Worm (Caenorhabditis elegans): ENCODE measurements around the gene nca-2.

Gene nca-2

DNA sequence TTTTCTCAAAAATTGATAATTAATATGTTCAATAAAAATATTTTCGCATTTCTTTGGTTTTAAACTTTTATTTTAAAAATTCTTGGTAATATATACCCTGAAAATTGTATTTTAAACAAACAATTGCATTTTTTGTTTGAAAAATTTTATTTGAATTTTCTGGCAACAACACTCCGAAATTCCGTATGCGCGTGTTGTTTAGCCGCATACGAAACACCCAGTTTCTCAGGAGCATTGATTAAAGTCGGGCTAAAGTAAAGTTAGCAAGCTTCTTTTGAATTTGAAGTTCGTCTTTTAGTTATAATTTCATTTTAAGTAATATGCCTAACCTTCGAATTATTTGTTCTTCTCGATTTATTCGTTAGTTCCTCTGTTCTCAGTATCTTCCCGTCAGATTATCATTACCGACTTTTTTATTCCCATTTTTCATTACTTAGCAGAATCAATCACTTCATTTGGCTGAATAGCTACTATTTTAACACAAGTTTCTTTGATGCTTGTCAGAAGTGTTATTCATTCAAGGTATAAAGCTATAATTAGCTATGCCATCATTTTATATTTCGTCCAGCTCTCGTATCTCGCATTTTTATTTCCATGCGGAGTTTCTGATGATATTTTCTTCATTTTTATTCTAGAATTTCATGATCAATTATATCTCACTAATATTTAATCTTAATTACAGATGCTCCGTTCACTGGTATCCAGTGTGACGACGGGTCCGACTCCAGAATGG, 30.3 kb upstream of the nca-2 start, which contains the start of gene mrps-18C:
mrps-18C (plus strand) TSS at position 683 of the 733 bp plus-strand sequence.
- TF ChIP-seq tra-4 (tag; optimal IDR thresholded peaks at IDR 0.05) (no peak), hnd-1 (tag; optimal IDR thresholded peaks at IDR 0.05) (no peak), ets-7 (tag; optimal IDR thresholded peaks at IDR 0.05) (no peak), hmbx-1 (tag; optimal IDR thresholded peaks at IDR 0.05) (no peak), flt-1 (GFP tag; IDR thresholded peaks at IDR 0.05) (no peak), pes-1 (GFP tag; IDR thresholded peaks at IDR 0.05) (no peak), sea-1 (GFP tag; conservative IDR thresholded peaks at IDR 0.05) (no peak), aly-1 (tag; optimal IDR thresholded peaks at IDR 0.05) (no peak), tbx-37 (GFP tag; conservative IDR thresholded peaks at IDR 0.05) (no peak), F13C5.2 (tag; optimal IDR thresholded peaks at IDR 0.05) (no peak), ama-1 (optimal IDR thresholded peaks at IDR 0.05) (no peak), B0310.2 (tag; optimal IDR thresholded peaks at IDR 0.05) (no peak), ceh-36 (tag; optimal IDR thresholded peaks at IDR 0.05) (no peak), ceh-13 (GFP tag; optimal IDR thresholded peaks at IDR 0.05) (no peak), tbx-11 (GFP tag; IDR thresholded peaks at IDR 0.05) (no peak), scrt-1 (GFP tag; IDR thresholded peaks at IDR 0.05) (no peak), hmg-4 (GFP tag; optimal IDR thresholded peaks at IDR 0.05) (no peak)

DNA sequence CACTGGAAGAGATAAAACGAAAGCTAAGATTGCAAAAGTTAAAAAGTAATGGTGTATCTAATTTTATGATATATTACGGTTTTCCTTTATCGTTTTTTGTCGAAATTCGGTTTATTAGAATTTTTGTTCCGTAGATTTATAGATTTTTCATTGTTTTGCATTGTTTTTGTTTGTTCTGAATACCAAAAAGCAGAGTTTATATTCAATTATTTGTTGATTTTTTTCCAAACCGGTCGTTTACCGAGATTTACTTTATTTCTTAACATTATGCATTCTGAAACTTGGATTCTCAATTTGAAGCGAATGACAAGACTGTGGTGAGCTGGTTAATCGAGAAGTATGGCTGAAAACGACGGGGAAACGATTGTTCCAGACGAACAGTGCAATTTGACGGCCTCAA, 28.3 kb upstream of the nca-2 start, which contains the start of gene fsn-1:
fsn-1 (plus strand) TSS at position 301 of the 400 bp plus-strand sequence.
- TF ChIP-seq tbx-37 (GFP tag; conservative IDR thresholded peaks at IDR 0.05) (no peak), B0310.2 (tag; optimal IDR thresholded peaks at IDR 0.05) (no peak), tbx-11 (GFP tag; IDR thresholded peaks at IDR 0.05) (no peak), scrt-1 (GFP tag; IDR thresholded peaks at IDR 0.05) (no peak), hnd-1 (tag; optimal IDR thresholded peaks at IDR 0.05) (no peak), sea-1 (GFP tag; conservative IDR thresholded peaks at IDR 0.05) (no peak), pes-1 (GFP tag; IDR thresholded peaks at IDR 0.05) (no peak), flt-1 (GFP tag; IDR thresholded peaks at IDR 0.05) (no peak), hmbx-1 (tag; optimal IDR thresholded peaks at IDR 0.05) (no peak)

DNA sequence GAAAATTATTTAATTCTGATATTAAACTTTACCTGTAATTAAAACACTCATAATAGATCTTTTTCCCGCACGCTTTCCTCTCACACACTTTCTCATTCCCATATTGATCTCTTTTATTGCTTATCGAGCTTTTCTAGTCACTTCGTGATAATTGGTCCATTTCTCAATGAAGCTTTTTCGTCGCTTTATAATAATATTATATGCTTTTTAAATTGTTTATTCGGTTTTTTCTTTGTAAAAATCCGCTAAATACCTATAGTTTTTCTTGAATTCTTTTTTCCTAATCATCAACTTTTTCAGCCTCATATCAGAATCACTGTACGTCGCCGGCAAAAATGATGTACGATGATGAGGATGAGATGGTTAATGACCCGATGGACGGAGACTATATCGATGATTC, 26.1 kb upstream of the nca-2 start, which contains the start of gene rpb-2:
rpb-2 (plus strand) TSS at position 301 of the 400 bp plus-strand sequence.
- TF ChIP-seq ceh-36 (tag; optimal IDR thresholded peaks at IDR 0.05) (no peak), F13C5.2 (tag; optimal IDR thresholded peaks at IDR 0.05) (no peak), tra-4 (tag; optimal IDR thresholded peaks at IDR 0.05) (no peak), flt-1 (GFP tag; IDR thresholded peaks at IDR 0.05) (no peak), ama-1 (optimal IDR thresholded peaks at IDR 0.05) (no peak)

DNA sequence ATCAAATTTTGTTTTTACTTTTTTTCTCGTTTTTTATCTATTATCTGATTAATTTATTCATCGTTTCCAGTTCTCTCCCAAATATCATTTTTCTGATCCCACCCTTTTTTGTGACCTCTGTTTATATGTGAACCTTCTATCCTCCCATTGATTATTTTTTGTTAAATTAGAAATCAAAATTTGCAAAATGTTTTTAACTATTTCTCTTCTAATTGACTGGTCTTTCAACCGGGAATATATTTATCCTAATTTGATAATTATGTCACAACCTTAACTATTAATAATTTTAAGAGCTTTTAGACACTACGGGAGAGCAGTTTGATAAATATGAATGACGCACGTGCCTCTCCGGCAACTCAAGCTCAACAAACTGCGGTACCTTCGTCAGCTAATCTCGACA, 21.2 kb upstream of the nca-2 start, which contains the start of gene ntl-9:
ntl-9 (plus strand) TSS at position 301 of the 400 bp plus-strand sequence.
- no peak for TF ChIP-seq ceh-13 (GFP tag; optimal IDR thresholded peaks at IDR 0.05)
- no peak for TF ChIP-seq F13C5.2 (tag; optimal IDR thresholded peaks at IDR 0.05)
- TF ChIP-seq ceh-36 (tag; optimal IDR thresholded peaks at IDR 0.05) = no peak
- TF ChIP-seq sea-1 (GFP tag; conservative IDR thresholded peaks at IDR 0.05) = no peak
- no peak for TF ChIP-seq hmg-4 (GFP tag; optimal IDR thresholded peaks at IDR 0.05)
- TF ChIP-seq tbx-37 (GFP tag; conservative IDR thresholded peaks at IDR 0.05) = no peak
- TF ChIP-seq aly-1 (tag; optimal IDR thresholded peaks at IDR 0.05) = no peak
- no peak for TF ChIP-seq pes-1 (GFP tag; IDR thresholded peaks at IDR 0.05)
- TF ChIP-seq hnd-1 (tag; optimal IDR thresholded peaks at IDR 0.05) = no peak

DNA sequence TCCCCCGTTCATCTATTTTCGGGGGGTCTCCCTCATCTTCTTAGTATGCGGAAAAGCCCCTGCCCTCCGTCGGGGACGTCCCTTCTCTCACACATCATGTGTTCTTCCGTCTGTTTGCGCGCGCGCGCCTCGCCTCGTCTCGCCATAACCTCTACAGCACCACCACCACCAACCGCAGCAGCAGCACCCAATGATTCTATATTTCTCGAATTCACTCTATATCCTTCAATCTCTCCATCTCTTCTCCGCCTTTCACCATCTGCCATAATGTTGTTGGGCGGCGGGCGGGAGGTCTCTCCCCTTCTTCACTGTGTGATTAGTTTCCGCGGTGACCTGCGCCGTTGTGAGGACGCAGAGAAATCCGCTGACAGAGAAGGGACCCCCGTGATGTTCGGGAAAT, 18.0 kb upstream of the nca-2 start:
- TF ChIP-seq flt-1 (GFP tag; IDR thresholded peaks at IDR 0.05) (no peak; the same call in 1 of the 2 replicates), ama-1 (optimal IDR thresholded peaks at IDR 0.05) (no peak), hnd-1 (tag; optimal IDR thresholded peaks at IDR 0.05) (peak; percentile 12), ceh-36 (tag; optimal IDR thresholded peaks at IDR 0.05) (peak; percentile 40), hmg-4 (GFP tag; optimal IDR thresholded peaks at IDR 0.05) (peak; percentile 79), pes-1 (GFP tag; IDR thresholded peaks at IDR 0.05) (peak; percentile 42; the same call in 1 of the 2 replicates), tbx-11 (GFP tag; IDR thresholded peaks at IDR 0.05) (no peak), scrt-1 (GFP tag; IDR thresholded peaks at IDR 0.05) (0 out of 2 replicates have a peak, but pooled peaks have one; percentile 63), aly-1 (tag; optimal IDR thresholded peaks at IDR 0.05) (peak; percentile 7), tra-4 (tag; optimal IDR thresholded peaks at IDR 0.05) (no peak), ceh-13 (GFP tag; optimal IDR thresholded peaks at IDR 0.05) (no peak), ets-7 (tag; optimal IDR thresholded peaks at IDR 0.05) (peak; percentile 54), hmbx-1 (tag; optimal IDR thresholded peaks at IDR 0.05) (no peak), tbx-37 (GFP tag; conservative IDR thresholded peaks at IDR 0.05) (no peak; the same call in 1 of the 2 replicates), F13C5.2 (tag; optimal IDR thresholded peaks at IDR 0.05) (peak; percentile 58), sea-1 (GFP tag; conservative IDR thresholded peaks at IDR 0.05) (no peak), B0310.2 (tag; optimal IDR thresholded peaks at IDR 0.05) (peak; percentile 10)

- TF ChIP-seq tbx-11 (GFP tag; IDR thresholded peaks at IDR 0.05) = no peak
- peak; percentile 71 for TF ChIP-seq hmg-4 (GFP tag; optimal IDR thresholded peaks at IDR 0.05)
- TF ChIP-seq aly-1 (tag; optimal IDR thresholded peaks at IDR 0.05) = peak; percentile 57
- no peak for TF ChIP-seq ceh-13 (GFP tag; optimal IDR thresholded peaks at IDR 0.05)
- no peak for TF ChIP-seq ama-1 (optimal IDR thresholded peaks at IDR 0.05)
- peak; percentile 21 for TF ChIP-seq B0310.2 (tag; optimal IDR thresholded peaks at IDR 0.05)
- 0 out of 2 replicates have a peak, but pooled peaks have one; percentile 25 for TF ChIP-seq sea-1 (GFP tag; conservative IDR thresholded peaks at IDR 0.05)
- TF ChIP-seq F13C5.2 (tag; optimal IDR thresholded peaks at IDR 0.05) = peak; percentile 28
- TF ChIP-seq flt-1 (GFP tag; IDR thresholded peaks at IDR 0.05) = 0 out of 2 replicates have a peak, but pooled peaks have one; percentile 6
These were observed 16.7 kb upstream of the nca-2 start for ce11 chrIII:4948631-4949030.

- TF ChIP-seq scrt-1 (GFP tag; IDR thresholded peaks at IDR 0.05) (no peak), hmg-4 (GFP tag; optimal IDR thresholded peaks at IDR 0.05) (no peak), flt-1 (GFP tag; IDR thresholded peaks at IDR 0.05) (no peak), hmbx-1 (tag; optimal IDR thresholded peaks at IDR 0.05) (no peak), tra-4 (tag; optimal IDR thresholded peaks at IDR 0.05) (no peak), ets-7 (tag; optimal IDR thresholded peaks at IDR 0.05) (no peak), tbx-11 (GFP tag; IDR thresholded peaks at IDR 0.05) (no peak), F13C5.2 (tag; optimal IDR thresholded peaks at IDR 0.05) (no peak), aly-1 (tag; optimal IDR thresholded peaks at IDR 0.05) (no peak), B0310.2 (tag; optimal IDR thresholded peaks at IDR 0.05) (no peak), tbx-37 (GFP tag; conservative IDR thresholded peaks at IDR 0.05) (no peak), pes-1 (GFP tag; IDR thresholded peaks at IDR 0.05) (no peak), ceh-13 (GFP tag; optimal IDR thresholded peaks at IDR 0.05) (no peak), ceh-36 (tag; optimal IDR thresholded peaks at IDR 0.05) (no peak), ama-1 (optimal IDR thresholded peaks at IDR 0.05) (no peak), hnd-1 (tag; optimal IDR thresholded peaks at IDR 0.05) (no peak)
These were observed 15.0 kb upstream of the nca-2 start for ce11 chrIII:4950345-4950744.

Data from whole organism, early embryonic.